Worm (Caenorhabditis elegans) whole organism, late embryonic: ENCODE results near the gene cyp-13A11.

Experiments
- ets-4 ChIP-seq: sonication (generic microtip); optimal IDR thresholded peaks from 2 replicates; lab custom pipeline; 2016; ENCODE audit warnings: missing genetic modification characterization, missing compliant biosample characterization
- nhr-232 ChIP-seq: sonication (generic microtip); optimal IDR thresholded peaks from 2 replicates; lab custom pipeline; 2016; ENCODE audit warnings: missing genetic modification characterization, missing compliant biosample characterization

ce11 chrIII:13056735-13057134 lies 35.9 kb downstream of the cyp-13A11 start:
- TF ChIP-seq ets-4 (tag; lab: Kevin White, UChicago) (no peak), nhr-232 (no peak)
